Fruit fly (Drosophila melanogaster): ENCODE data around the gene CG32225.

- no peak for TF ChIP-seq Mnt (GFP tag; optimal IDR thresholded peaks at IDR 0.05)
- no peak for TF ChIP-seq Hr96 (GFP tag; optimal IDR thresholded peaks at IDR 0.05)
- TF ChIP-seq Clk (GFP tag; optimal IDR thresholded peaks at IDR 0.05), result no peak
- no peak for TF ChIP-seq kay (GFP tag; ENCODE audit: borderline replicate concordance)
- TF ChIP-seq CG7045 (GFP tag; optimal IDR thresholded peaks at IDR 0.05), result no peak
- no peak for TF ChIP-seq tj (GFP tag; optimal IDR thresholded peaks at IDR 0.05)
- TF ChIP-seq CG12768 (GFP tag; optimal IDR thresholded peaks at IDR 0.05), result no peak
- no peak for TF ChIP-seq CG33017 (tag; optimal IDR thresholded peaks at IDR 0.05)
- no peak for TF ChIP-seq CG7101 (tag; optimal IDR thresholded peaks at IDR 0.05)
- TF ChIP-seq bab1 (GFP tag; optimal IDR thresholded peaks at IDR 0.05), result no peak
Observed at dm6 chr3L:20342334-20342733, 36.3 kb upstream of the CG32225 start, which contains the start of gene Spn77Bc.
